Worm (Caenorhabditis elegans): ENCODE data around the gene cutl-15.

- no peak for TF ChIP-seq fkh-10 (GFP tag; optimal IDR thresholded peaks at IDR 0.05)
- TF ChIP-seq unc-55 (GFP tag; optimal IDR thresholded peaks at IDR 0.05) = no peak
- no peak for TF ChIP-seq dmd-4 (tag; optimal IDR thresholded peaks at IDR 0.05; ENCODE audit: borderline replicate concordance)
- no peak for TF ChIP-seq ahr-1 (tag; optimal IDR thresholded peaks at IDR 0.05)
- TF ChIP-seq Y22D7AL.16 (tag; optimal IDR thresholded peaks at IDR 0.05) = no peak
Observed at ce11 chrII:8990267-8990666, 42.8 kb upstream of the cutl-15 start.

Data from whole organism, late embryonic.